Fruit fly (Drosophila melanogaster): Measurements from ENCODE around the gene tim.

Gene tim

DNA sequence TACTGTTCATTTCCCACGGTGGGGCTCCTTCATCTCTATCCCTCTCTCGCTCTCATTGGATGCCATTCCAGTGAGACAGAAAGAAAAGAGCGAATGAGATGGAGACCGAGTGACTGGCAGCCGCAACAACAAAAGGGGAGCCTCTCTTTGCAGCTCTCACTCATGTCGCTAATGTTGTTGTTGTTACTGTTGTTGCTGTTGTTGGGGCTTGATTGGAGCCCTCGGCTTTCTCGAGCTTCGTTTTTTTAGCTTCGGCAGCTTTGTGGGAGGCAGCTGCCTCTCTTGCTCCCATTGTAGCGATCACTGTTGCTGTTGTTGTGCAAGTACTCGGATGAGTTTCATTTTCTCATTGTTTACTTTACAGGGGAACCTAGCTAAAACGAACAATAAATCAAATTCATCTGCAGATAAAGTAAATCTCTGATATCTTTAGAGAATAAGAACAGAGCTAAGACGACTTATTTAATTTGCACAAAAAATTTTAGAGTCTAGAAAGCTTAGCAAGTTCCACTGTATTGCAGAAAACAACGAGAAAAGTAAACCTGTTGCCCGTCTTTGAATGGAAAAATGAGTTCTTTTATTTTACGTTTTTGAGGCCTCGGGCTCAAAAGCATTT is 26.4 kb upstream of the tim start (continued):
- no peak for TF ChIP-seq zf30C (GFP tag; optimal IDR thresholded peaks at IDR 0.05)
- no peak for TF ChIP-seq ab (GFP tag; optimal IDR thresholded peaks at IDR 0.05)
- TF ChIP-seq CG13624 (GFP tag; optimal IDR thresholded peaks at IDR 0.05): peak; percentile 33
- peak; percentile 81 for TF ChIP-seq Ets65A (GFP tag)
- peak; percentile 71 for TF ChIP-seq fd96Cb (tag; optimal IDR thresholded peaks at IDR 0.05)
- TF ChIP-seq CG11504 (tag; optimal IDR thresholded peaks at IDR 0.05): peak; percentile 75
- peak; percentile 50 for TF ChIP-seq Chrac-16 (GFP tag; optimal IDR thresholded peaks at IDR 0.05)
- no peak for TF ChIP-seq disco-r (GFP tag; optimal IDR thresholded peaks at IDR 0.05)
- no peak for TF ChIP-seq CG6791 (GFP tag; IDR thresholded peaks at IDR 0.05; ENCODE audit: partially characterized antibody)
- peak; percentile 40 for TF ChIP-seq CG12155 (GFP tag; optimal IDR thresholded peaks at IDR 0.05)
- 0 out of 4 replicates have a peak, but pooled peaks have one; percentile 22 for TF ChIP-seq chinmo (GFP tag; IDR thresholded peaks at IDR 0.05; ENCODE audit: partially characterized antibody)
- TF ChIP-seq Deaf1 (tag; optimal IDR thresholded peaks at IDR 0.05): peak; percentile 97
- TF ChIP-seq CG6854 (GFP tag; optimal IDR thresholded peaks at IDR 0.05): no peak
- TF ChIP-seq Trl (optimal IDR thresholded peaks at IDR 0.05): peak; percentile 66 to 67
- TF ChIP-seq Trl (GFP tag; optimal IDR thresholded peaks at IDR 0.05): peak; percentile 1
- TF ChIP-seq CG1233 (GFP tag; optimal IDR thresholded peaks at IDR 0.05): peak; percentile 44
- TF ChIP-seq NC2β (GFP tag; optimal IDR thresholded peaks at IDR 0.05): no peak
- no peak for TF ChIP-seq Sry-β (GFP tag; optimal IDR thresholded peaks at IDR 0.05)
- no peak; the same call in 1 of the 2 replicates for TF ChIP-seq Gsc (GFP tag; IDR thresholded peaks at IDR 0.05)
- no peak for TF ChIP-seq Mad (GFP tag; optimal IDR thresholded peaks at IDR 0.05)
- TF ChIP-seq Bdp1 (GFP tag; optimal IDR thresholded peaks at IDR 0.05): no peak
- peak; percentile 59 for TF ChIP-seq CG7357 (GFP tag; IDR thresholded peaks at IDR 0.05)
- no peak for TF ChIP-seq Vsx1 (GFP tag; optimal IDR thresholded peaks at IDR 0.05)
- no peak for TF ChIP-seq ftz-f1 (GFP tag; optimal IDR thresholded peaks at IDR 0.05)
- peak; percentile 24 for TF ChIP-seq CG12659 (GFP tag; optimal IDR thresholded peaks at IDR 0.05)
- peak; percentile 32 for TF ChIP-seq Abd-B (GFP tag; optimal IDR thresholded peaks at IDR 0.05)
- TF ChIP-seq CG12299 (tag; optimal IDR thresholded peaks at IDR 0.05): no peak
- no peak for TF ChIP-seq kni (GFP tag; optimal IDR thresholded peaks at IDR 0.05)
- no peak for TF ChIP-seq gfzf (GFP tag; optimal IDR thresholded peaks at IDR 0.05)
- peak; percentile 13 for TF ChIP-seq CG10209 (GFP tag; optimal IDR thresholded peaks at IDR 0.05)
- no peak for TF ChIP-seq gsb (GFP tag; IDR thresholded peaks at IDR 0.05)
- peak; percentile 48 for TF ChIP-seq CG4424 (GFP tag; optimal IDR thresholded peaks at IDR 0.05)
- peak; percentile 44; the same call in 1 of the 2 replicates for TF ChIP-seq Ada2b (GFP tag; IDR thresholded peaks at IDR 0.05)
- no peak for TF ChIP-seq CG4282 (GFP tag; optimal IDR thresholded peaks at IDR 0.05)
- peak; percentile 29 for TF ChIP-seq Side (GFP tag; optimal IDR thresholded peaks at IDR 0.05)
- no peak for TF ChIP-seq CG3163 (GFP tag; optimal IDR thresholded peaks at IDR 0.05)
- peak; percentile 64 for TF ChIP-seq CG17359 (tag; optimal IDR thresholded peaks at IDR 0.05)
- peak; percentile 28; the same call in 1 of the 2 replicates for TF ChIP-seq CG4730 (GFP tag; IDR thresholded peaks at IDR 0.05)
- peak; percentile 59; the same call in 1 of the 3 replicates for TF ChIP-seq CG11093 (GFP tag; IDR thresholded peaks at IDR 0.05)
- peak; percentile 49 for TF ChIP-seq Atf-2 (GFP tag; optimal IDR thresholded peaks at IDR 0.05)
- TF ChIP-seq tgo (GFP tag; IDR thresholded peaks at IDR 0.05): no peak; the same call in 2 of the 3 replicates
- 0 out of 2 replicates have a peak, but pooled peaks have one; percentile 6 for TF ChIP-seq ssp (GFP tag; IDR thresholded peaks at IDR 0.05)
- TF ChIP-seq ttk (GFP tag; IDR thresholded peaks at IDR 0.05): peak; percentile 58
- peak; percentile 13 for TF ChIP-seq trem (tag; optimal IDR thresholded peaks at IDR 0.05)
- TF ChIP-seq Eip74EF (GFP tag; optimal IDR thresholded peaks at IDR 0.05): no peak
- TF ChIP-seq CG14860 (GFP tag; IDR thresholded peaks at IDR 0.05; ENCODE audit: partially characterized antibody): no peak
- TF ChIP-seq CG6254 (GFP tag; optimal IDR thresholded peaks at IDR 0.05): peak; percentile 11
- TF ChIP-seq bigmax (GFP tag; optimal IDR thresholded peaks at IDR 0.05): no peak
- peak; percentile 74 for TF ChIP-seq gem (tag; optimal IDR thresholded peaks at IDR 0.05)
- no peak for TF ChIP-seq CG7372 (GFP tag; IDR thresholded peaks at IDR 0.05)
